Worm (Caenorhabditis elegans): ENCODE measurements around the gene F08G12.5.

ce11 chrX:11351856-11352255 lies 41.8 kb upstream of the F08G12.5 start, which contains the start of gene pgp-3:
- no peak for TF ChIP-seq mdl-1 (tag; optimal IDR thresholded peaks at IDR 0.05)
- no peak for TF ChIP-seq ama-1 (optimal IDR thresholded peaks at IDR 0.05)
- no peak for TF ChIP-seq sea-2 (GFP tag; optimal IDR thresholded peaks at IDR 0.05)
- no peak for TF ChIP-seq pha-4 (tag; optimal IDR thresholded peaks at IDR 0.05)
- no peak for TF ChIP-seq fkh-10 (GFP tag; optimal IDR thresholded peaks at IDR 0.05)
- TF ChIP-seq R02D3.7 (tag; optimal IDR thresholded peaks at IDR 0.05), result no peak
- no peak for TF ChIP-seq nhr-25 (tag; optimal IDR thresholded peaks at IDR 0.05)
- TF ChIP-seq zag-1 (tag; optimal IDR thresholded peaks at IDR 0.05), result no peak

Measured in whole organism, L3 larva.